Worm (Caenorhabditis elegans) whole organism, midembryonic: ENCODE results near the gene nhr-246.

ENCODE experiments used
- T22C8.4 ChIP-seq: fragments of 200-800 bp; sonication (Bioruptor generic); IDR thresholded peaks from 2 replicates; pipeline ENCODE4 v1.3.6; 2022; ENCODE audit warnings: missing genetic modification characterization, missing compliant biosample characterization
- klf-2 ChIP-seq: fragments of 200-800 bp; sonication (Bioruptor generic); conservative IDR thresholded peaks from 2 replicates; pipeline ENCODE4 v1.3.6; 2022; ENCODE audit warnings: missing genetic modification reagents, missing genetic modification characterization, missing compliant biosample characterization
- med-1 ChIP-seq: sonication (generic microtip); optimal IDR thresholded peaks from 2 replicates; lab custom pipeline; 2017; ENCODE audit warnings: missing genetic modification characterization, mild to moderate bottlenecking, missing compliant biosample characterization, antibody characterized with exemption, missing genetic modification reagents; ENCODE audit not compliant: insufficient read depth
- ref-1 ChIP-seq: fragments of 200-800 bp; sonication (Bioruptor generic); conservative IDR thresholded peaks from 2 replicates; pipeline ENCODE4 v1.3.6; 2022; ENCODE audit warnings: missing genetic modification reagents, missing genetic modification characterization, missing compliant biosample characterization
- ztf-23 ChIP-seq: fragments of 200-800 bp; sonication (Bioruptor generic); IDR thresholded peaks from 2 replicates; pipeline ENCODE4 v1.3.6; 2022; ENCODE audit warnings: missing genetic modification reagents, missing genetic modification characterization, missing compliant biosample characterization
- ztf-29 ChIP-seq: fragments of 200-800 bp; sonication (Bioruptor generic); IDR thresholded peaks from 2 replicates; pipeline ENCODE4 v1.3.6; 2022; ENCODE audit warnings: missing genetic modification reagents, missing genetic modification characterization, missing compliant biosample characterization

- TF ChIP-seq klf-2 (GFP tag; lab: Robert Waterston, UW) (no peak), ref-1 (GFP tag; lab: Robert Waterston, UW) (no peak), ztf-23 (GFP tag; lab: Robert Waterston, UW) (no peak), ztf-29 (GFP tag; lab: Robert Waterston, UW) (no peak), T22C8.4 (no peak), med-1 (GFP tag; lab: Kevin White, UChicago) (no peak)
These were observed 14.0 kb downstream of the nhr-246 start, which contains the start of gene srh-295 for ce11 chrV:15330314-15330713.
